Worm (Caenorhabditis elegans): ENCODE measurements around the gene ZK177.1.

ZK177.1 gene

DNA sequence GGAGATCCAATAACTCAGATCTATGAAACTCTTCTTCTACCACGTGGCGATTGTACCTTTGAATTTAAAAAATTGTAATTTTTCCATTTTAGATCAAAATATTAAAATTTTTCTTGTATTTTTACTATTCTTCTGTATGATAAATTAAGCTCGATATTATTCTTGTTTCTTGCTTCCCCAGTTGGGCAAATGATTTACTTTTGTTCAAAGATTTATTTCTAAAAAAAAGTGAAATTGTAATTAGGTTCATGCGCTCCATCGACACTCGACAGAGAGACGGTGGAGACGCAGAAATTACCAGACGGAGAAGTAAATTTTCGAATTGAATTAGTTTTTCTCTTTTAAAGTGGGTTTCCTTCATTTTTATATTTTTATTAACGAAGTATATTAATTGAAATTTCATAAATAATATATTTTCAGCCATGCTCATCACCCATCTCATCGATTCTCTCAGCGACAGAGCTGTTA is 22.1 kb upstream of the ZK177.1 start, which contains the start of gene npp-24:
Gene npp-24 (plus strand): TSS at position 51 of the 468 bp plus-strand sequence.
- TF ChIP-seq dmd-6 (GFP tag; IDR thresholded peaks at IDR 0.05) (no peak), mes-2 (tag; optimal IDR thresholded peaks at IDR 0.05; ENCODE audit: poor library complexity, severe bottlenecking) (peak; percentile 42)

DNA sequence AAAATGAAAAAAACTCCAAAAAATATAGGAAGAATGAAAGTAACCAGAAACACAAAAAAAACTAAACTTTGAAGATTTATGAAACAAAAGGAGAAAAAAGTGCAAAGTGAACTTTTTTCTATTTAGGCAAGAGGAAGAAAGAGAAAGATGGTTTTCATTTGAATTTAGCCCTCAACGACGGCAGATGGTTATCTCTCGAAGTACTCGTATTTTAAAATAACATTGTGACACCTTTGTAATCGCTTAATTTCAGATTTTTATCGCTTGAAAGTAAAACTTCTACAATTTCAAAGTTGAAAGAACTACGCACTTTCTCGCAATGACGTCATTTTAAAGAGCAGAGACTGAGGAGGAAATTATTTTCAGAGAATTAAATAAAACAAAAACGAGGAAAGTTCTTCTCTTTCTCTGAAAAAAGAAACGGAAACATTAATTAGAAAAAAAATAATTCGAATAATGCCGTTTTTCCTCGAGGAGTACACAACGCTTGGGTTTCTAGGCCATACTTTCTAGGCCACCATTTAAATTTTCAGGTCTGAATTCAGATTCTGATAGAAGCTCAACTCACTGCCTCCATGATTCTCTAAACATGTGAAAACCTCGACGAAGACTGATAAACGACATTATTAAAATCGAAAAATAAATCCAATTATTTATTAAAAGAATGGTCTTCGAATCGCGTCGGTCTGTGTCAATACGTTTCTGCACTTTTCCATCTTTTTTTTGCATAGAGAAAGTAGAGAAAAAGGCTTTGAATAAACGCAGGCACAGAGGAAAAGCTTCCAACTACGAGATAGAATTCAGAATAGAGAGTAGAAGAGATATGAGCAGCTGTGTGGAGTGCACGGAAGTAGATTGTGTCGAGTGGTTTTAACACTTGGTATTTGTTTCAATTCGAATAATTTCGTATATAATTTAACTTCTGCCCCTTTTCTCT is 16.3 kb upstream of the ZK177.1 start:
- peak in 1 of 2 experiments; percentile 13 for TF ChIP-seq lsy-2 (tag; optimal IDR thresholded peaks at IDR 0.05)
- peak; percentile 43 for TF ChIP-seq F49E8.2 (tag; optimal IDR thresholded peaks at IDR 0.05; ENCODE audit: borderline replicate concordance)
- TF ChIP-seq dmd-6 (GFP tag; IDR thresholded peaks at IDR 0.05), result 0 out of 2 replicates have a peak, but pooled peaks have one; percentile 14
- TF ChIP-seq Y48G9A.11 (GFP tag; IDR thresholded peaks at IDR 0.05), result peak; percentile 55; the same call in 1 of the 2 replicates
- TF ChIP-seq hif-1 (tag; optimal IDR thresholded peaks at IDR 0.05), result peak in 1 of 2 experiments; percentile 28
- TF ChIP-seq mes-2 (tag; optimal IDR thresholded peaks at IDR 0.05; ENCODE audit: poor library complexity, severe bottlenecking), result peak; percentile 80
- TF ChIP-seq duxl-1 (tag; optimal IDR thresholded peaks at IDR 0.05; ENCODE audit: poor library complexity), result peak; percentile 17
- TF ChIP-seq dmd-8 (GFP tag; IDR thresholded peaks at IDR 0.05), result no peak
- 0 out of 2 replicates have a peak, but pooled peaks have one; percentile 41 for TF ChIP-seq madf-9 (GFP tag; conservative IDR thresholded peaks at IDR 0.05)
- TF ChIP-seq unc-62 (GFP tag; optimal IDR thresholded peaks at IDR 0.05 in 1 of 2), result peak in 1 of 2 experiments; percentile 53
- no peak for TF ChIP-seq unc-62 (tag; optimal IDR thresholded peaks at IDR 0.05)
- peak; percentile 72 for TF ChIP-seq unc-130 (GFP tag; optimal IDR thresholded peaks at IDR 0.05)
- TF ChIP-seq ceh-28 (tag; optimal IDR thresholded peaks at IDR 0.05), result no peak
- TF ChIP-seq ceh-32 (tag; optimal IDR thresholded peaks at IDR 0.05; ENCODE audit: poor library complexity), result no peak
- no peak for TF ChIP-seq ztf-7 (tag; optimal IDR thresholded peaks at IDR 0.05)
- peak; percentile 46 for TF ChIP-seq aha-1 (tag)
- peak; percentile 2 for TF ChIP-seq rbr-2 (tag; optimal IDR thresholded peaks at IDR 0.05)
- TF ChIP-seq php-3 (GFP tag; IDR thresholded peaks at IDR 0.05), result no peak
- TF ChIP-seq fkh-10 (GFP tag; optimal IDR thresholded peaks at IDR 0.05), result no peak
- TF ChIP-seq Y75B8A.6 (GFP tag; IDR thresholded peaks at IDR 0.05), result no peak
- TF ChIP-seq T20F7.1 (GFP tag; optimal IDR thresholded peaks at IDR 0.05), result no peak
- 0 out of 2 replicates have a peak, but pooled peaks have one; percentile 49 for TF ChIP-seq ZK337.2 (GFP tag; IDR thresholded peaks at IDR 0.05)

DNA sequence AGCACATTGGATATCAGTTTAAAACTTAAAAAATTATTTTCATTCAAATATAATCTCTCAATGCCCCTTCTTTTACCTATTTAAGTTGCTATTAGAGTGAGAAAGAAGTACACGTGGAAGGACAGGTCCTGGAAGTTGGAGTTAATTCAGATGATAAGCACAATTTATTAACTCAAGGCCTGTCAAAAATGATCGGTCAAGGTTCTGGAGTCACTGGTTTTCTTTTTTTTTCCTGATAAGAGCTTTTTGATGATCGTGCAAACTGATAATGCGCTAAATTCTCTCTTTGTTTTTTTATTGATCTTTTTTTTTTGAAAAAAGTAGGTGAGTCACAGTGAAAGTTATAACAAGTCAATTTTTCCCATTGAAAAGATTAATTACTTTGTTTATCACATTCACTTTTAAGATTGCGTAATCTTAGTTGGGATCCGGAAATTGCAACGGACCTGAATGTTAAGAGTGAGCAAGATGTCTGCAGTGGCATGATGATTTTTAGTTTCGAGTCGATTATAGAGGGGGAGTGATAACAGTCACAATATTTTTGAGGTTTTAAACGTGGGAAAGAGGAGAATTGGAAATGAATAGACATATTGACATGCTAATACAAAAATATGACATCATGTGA is 15.4 kb upstream of the ZK177.1 start:
- no peak for TF ChIP-seq nhr-25 (tag; optimal IDR thresholded peaks at IDR 0.05; ENCODE audit: borderline replicate concordance, insufficient read depth)
- no peak for TF ChIP-seq nhr-10 (tag; optimal IDR thresholded peaks at IDR 0.05)
- peak; percentile 65 for TF ChIP-seq hlh-11 (tag; optimal IDR thresholded peaks at IDR 0.05)
- no peak for TF ChIP-seq snpc-4 (tag; optimal IDR thresholded peaks at IDR 0.05)
- TF ChIP-seq attf-4 (tag; optimal IDR thresholded peaks at IDR 0.05), result no peak
- no peak for TF ChIP-seq gei-8 (GFP tag; optimal IDR thresholded peaks at IDR 0.05)
- TF ChIP-seq daf-16 (GFP tag; optimal IDR thresholded peaks at IDR 0.05), result no peak
- TF ChIP-seq daf-16 (tag; optimal IDR thresholded peaks at IDR 0.05), result peak; percentile 44
- no peak for TF ChIP-seq aly-2 (tag; optimal IDR thresholded peaks at IDR 0.05)
- no peak for TF ChIP-seq dmd-9 (GFP tag; IDR thresholded peaks at IDR 0.05)
- no peak for TF ChIP-seq saeg-2 (GFP tag; IDR thresholded peaks at IDR 0.05)
- TF ChIP-seq F10B5.3 (tag; optimal IDR thresholded peaks at IDR 0.05), result no peak
- no peak for TF ChIP-seq Y5F2A.4 (GFP tag; optimal IDR thresholded peaks at IDR 0.05)
- TF ChIP-seq dve-1 (tag; optimal IDR thresholded peaks at IDR 0.05; ENCODE audit: insufficient read depth), result peak; percentile 77
- TF ChIP-seq ces-1 (GFP tag; optimal IDR thresholded peaks at IDR 0.05), result no peak
- no peak for TF ChIP-seq lsy-2 (tag; optimal IDR thresholded peaks at IDR 0.05)
- peak; percentile 86 for TF ChIP-seq pqm-1 (tag; optimal IDR thresholded peaks at IDR 0.05)
- TF ChIP-seq nhr-28 (tag; optimal IDR thresholded peaks at IDR 0.05), result peak; percentile 76
- peak; percentile 13 for TF ChIP-seq mxl-3 (GFP tag; optimal IDR thresholded peaks at IDR 0.05)
- no peak for TF ChIP-seq zfp-2 (tag; optimal IDR thresholded peaks at IDR 0.05)
- TF ChIP-seq zag-1 (tag; optimal IDR thresholded peaks at IDR 0.05), result no peak
- TF ChIP-seq lin-39 (tag; optimal IDR thresholded peaks at IDR 0.05), result no peak
- peak; percentile 82; the same call in 1 of the 2 replicates for TF ChIP-seq tra-1 (GFP tag; IDR thresholded peaks at IDR 0.05)
- no peak for TF ChIP-seq nhr-102 (tag; optimal IDR thresholded peaks at IDR 0.05)
